Worm (Caenorhabditis elegans) whole organism, young adult: ENCODE measurements around the gene nadk-2.

Source experiments
- F49E8.2 ChIP-seq: sonication (generic microtip); optimal IDR thresholded peaks from 3 replicates; lab custom pipeline; 2017; ENCODE audit warnings: missing genetic modification characterization, mild to moderate bottlenecking, missing compliant biosample characterization, antibody characterized with exemption, moderate library complexity; ENCODE audit not compliant: insufficient read depth
- Y53F4B.3 ChIP-seq: fragments of 200-800 bp; sonication (Bioruptor generic); IDR thresholded peaks from 2 replicates; pipeline ENCODE4 v1.3.6; 2022; ENCODE audit warnings: missing genetic modification reagents, missing genetic modification characterization, missing compliant biosample characterization
- atf-7 ChIP-seq: sonication (generic microtip); optimal IDR thresholded peaks from 2 replicates; lab custom pipeline; 2017; ENCODE audit warnings: mild to moderate bottlenecking, missing genetic modification characterization, missing compliant biosample characterization
- ceh-40 ChIP-seq: fragments of 200-800 bp; sonication (Bioruptor generic); IDR thresholded peaks from 2 replicates; pipeline ENCODE4 v1.3.6; 2022; ENCODE audit warnings: missing genetic modification characterization, missing compliant biosample characterization
- dpl-1 ChIP-seq: fragments of 150-350 bp; optimal IDR thresholded peaks from 2 replicates; lab custom pipeline; 2014; ENCODE audit warnings: missing biosample characterization, missing genetic modification reagents, missing genetic modification characterization
- snpc-4 ChIP-seq, 5 experiments: fragments of 150-350 bp in 1 of 5; sonication (generic microtip) in 4 of 5; optimal IDR thresholded peaks; 2 replicates each; lab custom pipeline; 2014 to 2018; ENCODE audit warnings: missing genetic modification characterization in 5 of 5, missing biosample characterization in 3 of 5, antibody characterized with exemption in 2 of 5, mild to moderate bottlenecking in 2 of 5, missing compliant biosample characterization in 2 of 5, missing genotype in 2 of 5, moderate library complexity in 2 of 5, missing genetic modification reagents in 1 of 5
- unc-62 ChIP-seq: fragments of 150-350 bp; optimal IDR thresholded peaks from 2 replicates; lab custom pipeline; 2014; ENCODE audit warnings: missing biosample characterization, missing genetic modification reagents, missing genetic modification characterization

ce11 chrII:12052136-12052535, 2.8 kb downstream of the nadk-2 start:
- no peak for TF ChIP-seq snpc-4 (GFP tag; optimal IDR thresholded peaks at IDR 0.05; lab: Kevin White, UChicago)
- no peak for TF ChIP-seq snpc-4 (tag; optimal IDR thresholded peaks at IDR 0.05; lab: Kevin White, UChicago)
- TF ChIP-seq Y53F4B.3: no peak
- no peak for TF ChIP-seq atf-7
- no peak for TF ChIP-seq F49E8.2 (tag; lab: Kevin White, UChicago)
- TF ChIP-seq unc-62: no peak
- no peak for TF ChIP-seq ceh-40
- TF ChIP-seq dpl-1 (GFP tag; lab: Kevin White, UChicago): no peak
